Fruit fly (Drosophila melanogaster) whole organism, embryonic: Measurements from ENCODE around the gene Sfp26Ad.

ENCODE experiments used
- CG10209 ChIP-seq: fragments of 200-800 bp; sonication (Bioruptor generic); optimal IDR thresholded peaks from 3 replicates; lab custom pipeline; 2017; ENCODE audit warnings: missing biosample characterization, mild to moderate bottlenecking, missing genetic modification characterization, missing genetic modification reagents
- CG11398 ChIP-seq: fragments of 200-800 bp; sonication (Bioruptor generic); optimal IDR thresholded peaks from 2 replicates; lab custom pipeline; 2016; ENCODE audit warnings: missing biosample characterization, missing genetic modification characterization
- CG11560 ChIP-seq: fragments of 200-800 bp; sonication (Bioruptor generic); IDR thresholded peaks from 3 replicates; pipeline ENCODE4 v1.3.6; 2022; ENCODE audit warnings: missing biosample characterization, missing genetic modification characterization
- CG17802 ChIP-seq: fragments of 200-800 bp; sonication (Bioruptor generic); optimal IDR thresholded peaks from 2 replicates; lab custom pipeline; 2018; ENCODE audit warnings: missing biosample characterization, mild to moderate bottlenecking, missing genetic modification characterization, moderate library complexity
- CG2116 ChIP-seq: fragments of 200-800 bp; sonication (Bioruptor generic); optimal IDR thresholded peaks from 3 replicates; lab custom pipeline; 2018; ENCODE audit warnings: missing biosample characterization, mild to moderate bottlenecking, missing genetic modification characterization
- CG2712 ChIP-seq: fragments of 200-800 bp; optimal IDR thresholded peaks from 3 replicates; lab custom pipeline; 2019; ENCODE audit warnings: missing biosample characterization, mild to moderate bottlenecking, missing genetic modification characterization, moderate library complexity
- CG34224 ChIP-seq: fragments of 200-800 bp; sonication (Bioruptor generic); IDR thresholded peaks from 3 replicates; pipeline ENCODE4 v1.3.6; 2022; ENCODE audit warnings: missing biosample characterization, missing genetic modification characterization; ENCODE audit not compliant: partially characterized antibody
- CG6791 ChIP-seq: fragments of 200-800 bp; sonication (Bioruptor generic); IDR thresholded peaks from 3 replicates; pipeline ENCODE4 v1.3.6; 2022; ENCODE audit warnings: missing biosample characterization, missing genetic modification characterization; ENCODE audit not compliant: partially characterized antibody
- CG7786 ChIP-seq: fragments of 200-800 bp; sonication (Bioruptor generic); optimal IDR thresholded peaks from 2 replicates; lab custom pipeline; 2016; ENCODE audit warnings: missing biosample characterization, missing genetic modification characterization
- CG9609 ChIP-seq: fragments of 200-800 bp; sonication (Bioruptor generic); optimal IDR thresholded peaks from 3 replicates; lab custom pipeline; 2016; ENCODE audit warnings: missing biosample characterization, missing genetic modification characterization
- Ets65A ChIP-seq: fragments of 200-800 bp; sonication (Bioruptor generic); peaks from one replicate; lab custom pipeline; 2016; ENCODE audit warnings: missing biosample characterization, missing genetic modification characterization
- Mad ChIP-seq: fragments of 200-800 bp; sonication (Bioruptor generic); optimal IDR thresholded peaks from 2 replicates; lab custom pipeline; 2016; ENCODE audit warnings: missing biosample characterization, missing genetic modification characterization
- Med ChIP-seq: fragments of 200-800 bp; sonication (Bioruptor generic); peaks from one replicate; lab custom pipeline; 2016; ENCODE audit warnings: missing biosample characterization, missing genetic modification characterization, mild to moderate bottlenecking, inconsistent platforms, moderate library complexity
- Poxn ChIP-seq: fragments of 200-800 bp; sonication (Bioruptor generic); IDR thresholded peaks from 2 replicates; pipeline ENCODE4 v1.3.6; 2022; ENCODE audit warnings: missing biosample characterization, missing genetic modification characterization
- Ravus ChIP-seq: fragments of 200-800 bp; sonication (Bioruptor generic); IDR thresholded peaks from 2 replicates; pipeline ENCODE4 v1.3.6; 2022; ENCODE audit warnings: missing biosample characterization, missing genetic modification characterization
- ap ChIP-seq: fragments of 200-800 bp; sonication (Bioruptor generic); IDR thresholded peaks from 2 replicates; pipeline ENCODE4 v1.3.6; 2022; ENCODE audit warnings: missing biosample characterization, missing genetic modification characterization
- cad ChIP-seq: fragments of >200 bp; optimal IDR thresholded peaks from 2 replicates; lab custom pipeline; 2017; ENCODE audit warnings: missing biosample characterization, missing genetic modification characterization
- eyg ChIP-seq: fragments of 200-800 bp; sonication (Bioruptor generic); optimal IDR thresholded peaks from 3 replicates; lab custom pipeline; 2016; ENCODE audit warnings: missing biosample characterization, missing genetic modification characterization
- gfzf ChIP-seq: fragments of 200-800 bp; sonication (Bioruptor generic); optimal IDR thresholded peaks from 2 replicates; lab custom pipeline; 2016; ENCODE audit warnings: missing biosample characterization, mild to moderate bottlenecking, missing genetic modification characterization, moderate library complexity
- grn ChIP-seq: fragments of 200-800 bp; sonication (Bioruptor generic); optimal IDR thresholded peaks from 3 replicates; lab custom pipeline; 2017; ENCODE audit warnings: missing biosample characterization, missing genetic modification characterization
- jumu ChIP-seq: fragments of 200-800 bp; sonication (Bioruptor generic); optimal IDR thresholded peaks from 3 replicates; lab custom pipeline; 2016; ENCODE audit warnings: missing biosample characterization, missing genetic modification characterization
- lab ChIP-seq: fragments of 200-800 bp; sonication (Bioruptor generic); optimal IDR thresholded peaks from 3 replicates; lab custom pipeline; 2017; ENCODE audit warnings: missing biosample characterization, missing genetic modification characterization, mild to moderate bottlenecking, moderate library complexity, missing genetic modification reagents
- lmd ChIP-seq: fragments of 200-800 bp; sonication (Bioruptor generic); IDR thresholded peaks from 2 replicates; pipeline ENCODE4 v1.3.6; 2022; ENCODE audit warnings: missing biosample characterization, missing genetic modification characterization
- lov ChIP-seq, 2 experiments: fragments of 200-800 bp in 1 of 2; fragments of >200 bp in 1 of 2; sonication (Bioruptor generic) in 1 of 2; IDR thresholded peaks in 1 of 2; optimal IDR thresholded peaks in 1 of 2; 2 replicates in 1 of 2; 3 replicates in 1 of 2; pipeline versions ENCODE4 v1.3.6 to Lab custom; 2017 to 2022; ENCODE audit warnings: missing biosample characterization in 1 of 2, missing genetic modification characterization in 1 of 2
- mirr ChIP-seq: fragments of 200-800 bp; sonication (Bioruptor generic); optimal IDR thresholded peaks from 3 replicates; lab custom pipeline; 2018; ENCODE audit warnings: missing biosample characterization, mild to moderate bottlenecking, missing genetic modification characterization
- nerfin-1 ChIP-seq: fragments of 200-800 bp; sonication (Bioruptor generic); optimal IDR thresholded peaks from 3 replicates; lab custom pipeline; 2019; ENCODE audit warnings: missing biosample characterization, mild to moderate bottlenecking, missing genetic modification characterization, moderate library complexity
- nom ChIP-seq: fragments of 200-800 bp; sonication (Bioruptor generic); optimal IDR thresholded peaks from 2 replicates; lab custom pipeline; 2017; ENCODE audit warnings: missing biosample characterization, missing genetic modification characterization, mild to moderate bottlenecking, moderate library complexity, missing genetic modification reagents
- otp ChIP-seq: fragments of 200-800 bp; sonication (Bioruptor generic); IDR thresholded peaks from 3 replicates; pipeline ENCODE4, ENCODE4 v1.3.6; 2022; ENCODE audit warnings: missing biosample characterization, missing genetic modification characterization
- salm ChIP-seq: fragments of 200-800 bp; sonication (Bioruptor generic); optimal IDR thresholded peaks from 2 replicates; lab custom pipeline; 2018; ENCODE audit warnings: missing biosample characterization, mild to moderate bottlenecking, missing genetic modification characterization
- so ChIP-seq: fragments of 200-800 bp; sonication (Bioruptor generic); IDR thresholded peaks from 3 replicates; pipeline ENCODE4 v1.3.6; 2022; ENCODE audit warnings: missing biosample characterization, missing genetic modification characterization
- twi ChIP-seq: fragments of 200-800 bp; optimal IDR thresholded peaks from 2 replicates; lab custom pipeline; 2019; ENCODE audit warnings: missing biosample characterization, mild to moderate bottlenecking, missing genetic modification characterization, moderate library complexity
- yki ChIP-seq: fragments of >200 bp; optimal IDR thresholded peaks from 3 replicates; lab custom pipeline; 2018
- z ChIP-seq: fragments of 200-800 bp; sonication (Bioruptor generic); IDR thresholded peaks from 3 replicates; pipeline ENCODE4 v1.3.6; 2022; ENCODE audit warnings: missing biosample characterization, missing genetic modification characterization

Sfp26Ad gene

DNA sequence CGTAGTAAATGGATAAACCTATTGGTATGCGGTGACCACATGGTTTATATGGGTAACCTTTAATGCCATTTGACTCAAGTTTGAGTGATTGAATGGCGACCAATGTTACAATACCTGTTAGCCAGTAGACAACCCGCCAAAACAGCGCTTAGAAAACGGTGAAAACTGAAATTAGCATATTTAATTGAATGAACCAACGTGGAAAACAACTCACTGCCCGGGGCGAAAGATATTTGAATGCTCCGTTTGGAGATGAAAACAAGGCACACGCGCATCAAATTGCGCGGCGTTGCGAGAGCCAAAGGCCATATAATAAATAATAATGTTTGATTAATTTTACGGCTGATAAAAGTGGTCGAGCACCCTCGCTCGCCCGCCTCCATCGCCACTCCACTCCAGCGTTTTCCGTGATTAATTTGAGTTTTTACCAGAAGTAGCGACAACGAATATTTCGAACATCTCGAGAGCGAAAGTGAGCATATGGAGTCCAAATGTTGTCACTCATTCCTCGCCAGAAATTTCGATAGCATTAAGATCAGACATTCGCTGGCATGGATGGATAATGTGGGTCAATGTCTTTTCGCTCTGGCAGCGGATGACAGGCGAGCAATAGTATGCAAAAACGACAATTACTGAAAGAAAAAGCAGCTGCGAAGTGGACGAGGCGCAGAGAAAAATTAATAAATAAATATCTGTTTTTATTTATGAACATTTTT, 28.1 kb upstream of the Sfp26Ad start (continued):
- TF ChIP-seq Mad (no peak), CG10209 (no peak), mirr (no peak), lab (GFP tag; lab: Kevin White, UChicago) (peak; percentile 20), so (GFP tag; lab: Robert Waterston, UW) (0 out of 3 replicates have a peak, but pooled peaks have one; percentile 11), salm (tag; lab: Kevin White, UChicago) (peak; percentile 30)

DNA sequence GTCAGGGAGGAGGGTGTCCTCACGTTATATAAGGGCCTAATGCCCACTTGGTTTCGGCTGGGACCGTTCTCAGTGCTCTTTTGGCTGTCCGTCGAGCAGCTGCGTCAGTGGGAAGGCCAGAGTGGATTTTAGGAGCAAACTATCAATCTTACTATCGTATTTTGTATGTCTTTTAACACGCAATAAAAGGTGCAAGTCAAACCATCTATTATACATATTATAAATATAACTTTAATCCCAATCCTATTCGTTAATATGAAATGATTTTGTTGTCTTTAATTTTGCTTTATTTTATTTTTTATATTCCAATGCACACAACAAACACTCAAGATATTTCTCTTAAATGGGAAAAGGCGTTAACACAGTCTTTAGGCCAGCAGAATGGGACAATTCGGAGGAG, 26.5 kb upstream of the Sfp26Ad start, which contains the start of gene Ucp4B:
Ucp4B (plus strand) TSS at position 301 of the 400 bp plus-strand sequence.
- TF ChIP-seq CG11560 (tag; lab: Robert Waterston, UW) (no peak), CG9609 (GFP tag; lab: Kevin White, UChicago) (no peak)

DNA sequence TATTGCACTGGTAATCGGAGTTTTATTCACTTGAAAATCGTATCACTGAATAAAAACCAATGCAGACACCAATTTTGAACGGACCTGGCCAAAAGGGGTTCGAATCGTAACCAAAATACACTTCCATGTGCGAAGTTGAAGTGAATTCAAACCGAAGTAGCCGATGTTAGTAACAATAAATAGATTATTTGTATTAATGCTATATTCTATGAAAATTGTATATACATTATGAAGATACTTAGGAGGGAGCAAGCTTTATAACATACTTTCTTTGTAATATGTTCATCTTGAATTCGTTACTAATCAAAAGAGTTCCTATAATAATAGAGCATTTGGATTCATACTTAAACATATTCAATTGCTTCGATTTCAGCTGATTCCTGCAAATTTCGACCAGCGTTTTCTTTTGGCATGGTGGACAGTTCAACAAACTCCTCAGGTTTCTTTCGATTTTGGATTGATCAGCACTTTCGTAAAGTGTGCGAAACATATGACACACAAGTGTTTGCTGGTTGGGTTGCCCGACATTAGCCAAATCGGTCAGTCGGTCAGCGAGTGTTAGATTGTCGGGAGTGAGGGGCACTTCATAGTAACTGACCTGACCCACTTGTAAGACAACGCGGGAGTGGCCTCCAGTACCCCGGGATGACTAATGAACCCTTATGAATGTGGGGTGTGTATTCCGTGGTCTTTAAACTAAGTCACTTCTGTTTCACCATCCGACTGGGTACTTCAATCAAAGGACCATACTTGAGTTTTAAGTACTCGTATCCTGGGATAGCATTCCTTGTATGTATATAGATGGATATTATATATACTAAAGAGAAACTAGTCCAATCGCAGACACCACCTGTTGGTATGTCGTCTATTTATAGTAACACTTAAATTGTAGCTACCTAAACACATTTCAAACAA, 24.9 kb upstream of the Sfp26Ad start, which contains the start of the genes CG13992 and Ucp4C:
CG13992 (minus strand) TSS at position 51 of the 915 bp plus-strand sequence.
Ucp4C (plus strand) TSS at position 865 of the 915 bp plus-strand sequence.
- TF ChIP-seq CG6791 (GFP tag; lab: Robert Waterston, UW) (0 out of 3 replicates have a peak, but pooled peaks have one; percentile 16), CG2116 (GFP tag; lab: Kevin White, UChicago) (no peak), CG34224 (no peak), twi (tag; lab: Kevin White, UChicago) (peak; percentile 73)

DNA sequence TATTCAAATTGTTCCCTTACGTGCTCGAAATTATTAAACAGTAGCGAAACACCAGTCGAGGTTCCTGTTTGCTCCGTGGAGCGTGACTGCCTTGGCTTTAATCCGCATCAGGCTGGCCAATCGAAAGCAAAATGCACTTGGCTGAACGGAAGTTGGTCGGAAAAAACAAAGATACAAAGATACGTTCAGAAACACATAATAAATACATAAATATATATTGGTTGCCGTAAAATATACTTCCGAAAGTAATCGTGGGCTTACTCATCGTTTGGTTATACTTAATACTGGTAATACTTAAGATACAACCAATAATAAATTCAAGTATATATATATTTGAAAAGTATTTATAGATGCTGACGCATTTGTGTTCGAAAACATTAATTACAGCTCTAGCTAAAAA, 21.7 kb upstream of the Sfp26Ad start, which contains the start of gene psd:
psd (minus strand) TSS at position 101 of the 400 bp plus-strand sequence.
- TF ChIP-seq lov (optimal IDR thresholded peaks at IDR 0.05; lab: Kevin White, UChicago) (no peak), lov (GFP tag; IDR thresholded peaks at IDR 0.05; lab: Robert Waterston, UW) (0 out of 3 replicates have a peak, but pooled peaks have one; percentile 26), Ravus (GFP tag; lab: Robert Waterston, UW) (no peak), lmd (GFP tag; lab: Robert Waterston, UW) (no peak)

DNA sequence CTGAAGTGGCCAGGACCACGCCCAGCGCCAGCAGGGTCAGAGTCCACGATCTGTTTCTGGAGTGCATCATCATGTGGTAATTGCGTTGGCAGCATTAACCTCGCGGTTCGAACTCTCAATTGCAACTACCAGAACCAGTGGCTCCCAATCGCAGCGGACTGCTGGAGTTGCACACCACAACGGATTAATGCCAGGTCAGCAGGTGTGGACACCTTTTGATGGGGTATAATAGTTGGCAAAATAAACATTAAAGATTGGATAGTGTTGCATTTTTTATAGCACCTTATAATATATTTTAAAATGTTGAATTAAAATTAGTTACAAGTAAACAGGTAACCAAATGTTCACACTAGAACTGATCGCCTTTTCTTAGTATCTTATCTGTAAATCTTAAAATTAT, 21.1 kb upstream of the Sfp26Ad start:
- TF ChIP-seq Poxn (GFP tag; lab: Robert Waterston, UW) (no peak), nerfin-1 (tag; lab: Kevin White, UChicago) (no peak), CG2712 (no peak), otp (GFP tag; lab: Robert Waterston, UW) (no peak)

DNA sequence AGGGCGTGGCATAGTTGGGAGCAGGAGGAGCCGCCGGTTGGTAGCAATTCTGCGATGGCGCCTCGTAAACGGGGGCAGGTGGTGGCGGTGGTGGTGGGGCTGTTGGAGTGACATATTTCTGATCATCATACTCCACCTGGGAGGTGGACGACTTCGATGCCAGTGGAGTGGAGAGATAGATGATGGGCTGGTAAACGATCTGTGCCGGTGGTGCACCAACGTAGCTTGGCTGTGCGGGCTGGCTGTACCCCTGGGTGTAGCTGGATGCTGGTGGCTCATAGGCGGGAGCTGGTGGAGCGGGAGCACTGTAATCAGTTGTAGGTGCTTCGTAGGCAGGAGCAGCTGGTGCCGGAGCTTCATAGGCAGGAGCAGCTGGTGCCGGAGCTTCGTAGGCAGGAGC, 20.1 kb upstream of the Sfp26Ad start:
- TF ChIP-seq Med (GFP tag; lab: Kevin White, UChicago) (peak; percentile 13), lov (optimal IDR thresholded peaks at IDR 0.05; lab: Kevin White, UChicago) (no peak), lov (GFP tag; IDR thresholded peaks at IDR 0.05; lab: Robert Waterston, UW) (peak; percentile 21; the same call in 1 of the 3 replicates), cad (GFP tag; lab: Kevin White, UChicago) (no peak), Ets65A (peak; percentile 93)

DNA sequence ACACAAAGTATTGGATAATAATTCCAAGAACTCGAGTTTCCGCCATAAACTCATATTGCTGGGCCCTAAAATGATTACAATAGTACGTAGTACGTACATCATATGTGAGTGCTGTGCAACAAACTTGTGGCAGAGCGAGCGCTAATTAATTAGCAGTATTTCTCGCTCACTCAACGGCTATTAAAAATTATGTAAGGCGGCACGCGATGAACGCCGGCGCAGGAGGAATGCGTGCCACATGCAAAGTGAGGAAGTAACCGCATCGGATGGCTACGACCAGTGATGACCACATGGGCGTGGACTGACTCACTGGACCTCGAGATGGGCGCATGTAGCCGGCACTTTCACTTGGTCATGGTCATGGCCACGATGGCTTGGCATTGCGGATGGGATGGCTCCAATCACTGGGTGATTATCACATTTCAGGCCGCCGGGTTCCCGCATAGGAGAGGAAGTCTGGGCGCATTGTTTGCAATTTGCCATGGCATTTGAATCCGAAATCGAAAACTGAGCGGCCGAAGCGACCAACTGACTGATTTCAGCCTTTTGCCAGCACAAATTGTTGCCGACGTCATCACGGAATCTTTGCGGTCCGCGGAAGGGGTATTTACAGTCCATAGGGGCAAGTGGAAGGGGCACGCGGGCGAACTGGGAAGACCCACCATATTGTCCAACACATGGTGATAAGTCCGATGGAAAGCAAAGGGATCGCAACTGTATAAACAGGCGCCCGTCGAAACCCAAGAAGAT, 18.2 kb upstream of the Sfp26Ad start:
- TF ChIP-seq eyg: no peak
- TF ChIP-seq yki (lab: Kevin White, UChicago): no peak
- no peak for TF ChIP-seq gfzf (GFP tag; lab: Kevin White, UChicago)
- TF ChIP-seq ap (GFP tag; lab: Robert Waterston, UW): peak; percentile 3; the same call in 1 of the 2 replicates
- TF ChIP-seq CG17802 (tag; lab: Kevin White, UChicago): no peak
- TF ChIP-seq Med (GFP tag; lab: Kevin White, UChicago): peak; percentile 13
- no peak for TF ChIP-seq CG11398
- TF ChIP-seq so (GFP tag; lab: Robert Waterston, UW): peak; percentile 56; the same call in 1 of the 3 replicates
- TF ChIP-seq z: 0 out of 3 replicates have a peak, but pooled peaks have one; percentile 7
- TF ChIP-seq CG7786 (GFP tag; lab: Kevin White, UChicago): no peak
- no peak for TF ChIP-seq nom (GFP tag; lab: Kevin White, UChicago)
- no peak for TF ChIP-seq jumu (GFP tag; lab: Kevin White, UChicago)
- TF ChIP-seq grn (GFP tag; lab: Kevin White, UChicago): no peak
- TF ChIP-seq twi (tag; lab: Kevin White, UChicago): peak; percentile 72
